Fruit fly (Drosophila melanogaster) whole organism, wandering third instar larva: Measurements from ENCODE around the gene CG13403.

Experiments
- CG32264 ChIP-seq: fragments of 200-800 bp; sonication (Bioruptor generic); optimal IDR thresholded peaks from 2 replicates; lab custom pipeline; 2016; ENCODE audit warnings: missing biosample characterization, missing genetic modification characterization
- GATAd ChIP-seq: sonication (Bioruptor generic); optimal IDR thresholded peaks from 2 replicates; lab custom pipeline; 2016; ENCODE audit warnings: missing biosample characterization, missing genetic modification characterization
- HLH106 ChIP-seq: fragments of 200-800 bp; optimal IDR thresholded peaks from 3 replicates; lab custom pipeline; 2019; ENCODE audit warnings: missing biosample characterization, mild to moderate bottlenecking, missing genetic modification characterization, moderate library complexity
- Hnf4 ChIP-seq: fragments of 200-800 bp; sonication (Bioruptor generic); optimal IDR thresholded peaks from 2 replicates; lab custom pipeline; 2016; ENCODE audit warnings: missing biosample characterization, mild to moderate bottlenecking, missing genetic modification characterization
- Jra ChIP-seq: sonication (Bioruptor generic); optimal IDR thresholded peaks from 2 replicates; lab custom pipeline; 2016; ENCODE audit warnings: missing biosample characterization, missing genetic modification characterization
- Myc ChIP-seq: fragments of >200 bp; optimal IDR thresholded peaks from 2 replicates; lab custom pipeline; 2017
- OdsH ChIP-seq: fragments of 200-800 bp; sonication (Bioruptor generic); optimal IDR thresholded peaks from 2 replicates; lab custom pipeline; 2016; ENCODE audit warnings: missing biosample characterization, mild to moderate bottlenecking, missing genetic modification characterization
- Sp1 ChIP-seq: fragments of 200-800 bp; sonication (Bioruptor generic); optimal IDR thresholded peaks from 3 replicates; lab custom pipeline; 2019; ENCODE audit warnings: missing biosample characterization, mild to moderate bottlenecking, missing genetic modification characterization, moderate library complexity
- Vsx2 ChIP-seq: fragments of 200-300, 225-300 bp; sonication (Bioruptor generic); optimal IDR thresholded peaks from 2 replicates; lab custom pipeline; 2018; ENCODE audit warnings: missing biosample characterization, missing genetic modification characterization; ENCODE audit not compliant: partially characterized antibody
- br ChIP-seq: fragments of 200-800 bp; sonication (Bioruptor generic); optimal IDR thresholded peaks from 2 replicates; lab custom pipeline; 2016; ENCODE audit warnings: missing biosample characterization, missing genetic modification characterization
- h ChIP-seq: fragments of 200-800 bp; sonication (Bioruptor generic); optimal IDR thresholded peaks from 3 replicates; lab custom pipeline; 2016; ENCODE audit warnings: missing biosample characterization, mild to moderate bottlenecking, missing genetic modification characterization
- lola ChIP-seq: fragments of >200 bp; optimal IDR thresholded peaks from 2 replicates; lab custom pipeline; 2017; ENCODE audit warnings: missing biosample characterization, missing genetic modification characterization
- pan ChIP-seq: fragments of >200 bp; optimal IDR thresholded peaks from 2 replicates; lab custom pipeline; 2017
- usp ChIP-seq: fragments of >200 bp; optimal IDR thresholded peaks from 2 replicates; lab custom pipeline; 2017; ENCODE audit warnings: missing biosample characterization, missing genetic modification characterization

- TF ChIP-seq pan (lab: Kevin White, UChicago) (no peak), CG32264 (GFP tag; lab: Kevin White, UChicago) (no peak), h (GFP tag; lab: Kevin White, UChicago) (no peak), GATAd (GFP tag; lab: Kevin White, UChicago) (peak; percentile 6), Sp1 (GFP tag; lab: Kevin White, UChicago) (peak; percentile 33), lola (no peak), Hnf4 (no peak), HLH106 (tag; lab: Kevin White, UChicago) (peak; percentile 58), Myc (lab: Kevin White, UChicago) (no peak), Vsx2 (no peak), Jra (GFP tag; lab: Kevin White, UChicago) (no peak), usp (GFP tag; lab: Kevin White, UChicago) (no peak), br (no peak), OdsH (GFP tag; lab: Kevin White, UChicago) (no peak)
Observed at dm6 chrX:14233843-14234337, 42.1 kb upstream of the CG13403 start, which contains the start of gene CG42271.
